Fruit fly (Drosophila melanogaster) whole organism, embryonic: Measurements from ENCODE around the gene CG17108.

Source experiments
- Ada2b ChIP-seq: fragments of 200-800 bp; sonication (Bioruptor generic); IDR thresholded peaks from 2 replicates; pipeline ENCODE4 v1.3.6; 2022; ENCODE audit warnings: missing biosample characterization, missing genetic modification characterization
- Atf6 ChIP-seq: fragments of 200-800 bp; sonication (Bioruptor generic); IDR thresholded peaks from 2 replicates; pipeline ENCODE4 v1.3.6; 2022; ENCODE audit warnings: missing biosample characterization, missing genetic modification characterization
- B-H2 ChIP-seq: fragments of 200-800 bp; sonication (Bioruptor generic); optimal IDR thresholded peaks from 2 replicates; lab custom pipeline; 2018; ENCODE audit warnings: missing biosample characterization, mild to moderate bottlenecking, missing genetic modification characterization
- Bdp1 ChIP-seq: fragments of 200-800 bp; sonication (Bioruptor generic); optimal IDR thresholded peaks from 3 replicates; lab custom pipeline; 2016; ENCODE audit warnings: missing biosample characterization, missing genetic modification characterization
- BtbVII ChIP-seq: fragments of 200-800 bp; sonication (Bioruptor generic); optimal IDR thresholded peaks from 3 replicates; lab custom pipeline; 2017; ENCODE audit warnings: missing biosample characterization, mild to moderate bottlenecking, missing genetic modification characterization
- CG10274 ChIP-seq: fragments of 200-800 bp; sonication (Bioruptor generic); optimal IDR thresholded peaks from 3 replicates; lab custom pipeline; 2017; ENCODE audit warnings: missing biosample characterization, mild to moderate bottlenecking, missing genetic modification characterization
- CG11085 ChIP-seq: fragments of 200-800 bp; sonication (Bioruptor generic); IDR thresholded peaks from 2 replicates; pipeline ENCODE4 v1.3.6; 2022; ENCODE audit warnings: missing biosample characterization, missing genetic modification characterization
- CG13424 ChIP-seq: fragments of 200-800 bp; sonication (Bioruptor generic); optimal IDR thresholded peaks from 2 replicates; lab custom pipeline; 2019; ENCODE audit warnings: missing biosample characterization, mild to moderate bottlenecking, missing genetic modification characterization, moderate library complexity
- CG14050 ChIP-seq: fragments of 200-800 bp; sonication (Bioruptor generic); IDR thresholded peaks from 3 replicates; pipeline ENCODE4 v1.3.6; 2022; ENCODE audit warnings: missing biosample characterization, missing genetic modification characterization
- CG14441 ChIP-seq: fragments of 200-800 bp; sonication (Bioruptor generic); IDR thresholded peaks from 2 replicates; pipeline ENCODE4 v1.3.6; 2022; ENCODE audit warnings: missing biosample characterization, missing genetic modification characterization
- CG15011 ChIP-seq: fragments of 200-800 bp; sonication (Bioruptor generic); optimal IDR thresholded peaks from 3 replicates; lab custom pipeline; 2018; ENCODE audit warnings: missing biosample characterization, mild to moderate bottlenecking, missing genetic modification characterization
- CG15514 ChIP-seq: fragments of 200-800 bp; sonication (Bioruptor generic); optimal IDR thresholded peaks from 3 replicates; lab custom pipeline; 2017; ENCODE audit warnings: missing biosample characterization, missing genetic modification characterization, mild to moderate bottlenecking, moderate library complexity, missing genetic modification reagents
- CG2120 ChIP-seq: fragments of 200-800 bp; sonication (Bioruptor generic); optimal IDR thresholded peaks from 3 replicates; lab custom pipeline; 2016; ENCODE audit warnings: missing biosample characterization, missing genetic modification characterization
- CG34422 ChIP-seq: fragments of 200-800 bp; sonication (Bioruptor generic); IDR thresholded peaks from 3 replicates; pipeline ENCODE4 v1.3.6; 2022; ENCODE audit warnings: missing biosample characterization, missing genetic modification characterization
- CG6175 ChIP-seq: fragments of 200-800 bp; sonication (Bioruptor generic); IDR thresholded peaks from 3 replicates; pipeline ENCODE4 v1.3.6; 2022; ENCODE audit warnings: missing biosample characterization, missing genetic modification characterization
- CG6654 ChIP-seq: fragments of 200-800 bp; sonication (Bioruptor generic); optimal IDR thresholded peaks from 2 replicates; lab custom pipeline; 2017; ENCODE audit warnings: missing biosample characterization, mild to moderate bottlenecking, missing genetic modification characterization
- CG7786 ChIP-seq: fragments of 200-800 bp; sonication (Bioruptor generic); optimal IDR thresholded peaks from 2 replicates; lab custom pipeline; 2016; ENCODE audit warnings: missing biosample characterization, missing genetic modification characterization
- CG8924 ChIP-seq: fragments of 200-800 bp; optimal IDR thresholded peaks from 3 replicates; lab custom pipeline; 2019; ENCODE audit warnings: missing biosample characterization, mild to moderate bottlenecking, missing genetic modification characterization, moderate library complexity
- CG9797 ChIP-seq: fragments of 200-800 bp; sonication (Bioruptor generic); optimal IDR thresholded peaks from 3 replicates; lab custom pipeline; 2018; ENCODE audit warnings: missing biosample characterization, mild to moderate bottlenecking, missing genetic modification characterization
- CG9876 ChIP-seq: fragments of 200-800 bp; sonication (Bioruptor generic); optimal IDR thresholded peaks from 2 replicates; lab custom pipeline; 2016; ENCODE audit warnings: missing biosample characterization, missing genetic modification characterization
- Dll ChIP-seq: fragments of 200-800 bp; sonication (Bioruptor generic); IDR thresholded peaks from 4 replicates; pipeline ENCODE4 v1.3.6; 2022; ENCODE audit warnings: missing biosample characterization, missing genetic modification characterization; ENCODE audit not compliant: partially characterized antibody
- Dp ChIP-seq: fragments of 200-800 bp; sonication (Bioruptor generic); optimal IDR thresholded peaks from 2 replicates; lab custom pipeline; 2018; ENCODE audit warnings: missing biosample characterization, mild to moderate bottlenecking, missing genetic modification characterization, moderate library complexity
- Fer3 ChIP-seq: fragments of 200-800 bp; sonication (Bioruptor generic); optimal IDR thresholded peaks from 2 replicates; lab custom pipeline; 2018; ENCODE audit warnings: missing biosample characterization, mild to moderate bottlenecking, missing genetic modification characterization, moderate library complexity
- HLH54F ChIP-seq: fragments of 200-800 bp; sonication (Bioruptor generic); optimal IDR thresholded peaks from 3 replicates; lab custom pipeline; 2016; ENCODE audit warnings: missing biosample characterization, missing genetic modification characterization
- Hr3 ChIP-seq: fragments of 200-800 bp; sonication (Bioruptor generic); optimal IDR thresholded peaks from 3 replicates; lab custom pipeline; 2016; ENCODE audit warnings: missing biosample characterization, missing genetic modification characterization
- Jarid2 ChIP-seq: fragments of 200-800 bp; sonication (Bioruptor generic); optimal IDR thresholded peaks from 3 replicates; lab custom pipeline; 2017; ENCODE audit warnings: mild to moderate bottlenecking, missing biosample characterization, missing genetic modification reagents, missing genetic modification characterization
- Lhr ChIP-seq: fragments of 200-800 bp; sonication (Bioruptor generic); optimal IDR thresholded peaks from 3 replicates; lab custom pipeline; 2017; ENCODE audit warnings: mild to moderate bottlenecking, missing biosample characterization, missing genetic modification reagents, missing genetic modification characterization
- Meics ChIP-seq: fragments of 200-800 bp; sonication (Bioruptor generic); optimal IDR thresholded peaks from 2 replicates; lab custom pipeline; 2017; ENCODE audit warnings: missing biosample characterization, mild to moderate bottlenecking, missing genetic modification characterization
- Mes4 ChIP-seq: fragments of 200-800 bp; sonication (Bioruptor generic); optimal IDR thresholded peaks from 2 replicates; lab custom pipeline; 2016; ENCODE audit warnings: missing biosample characterization, missing genetic modification characterization
- Ssrp ChIP-seq: fragments of 200-800 bp; sonication (Bioruptor generic); optimal IDR thresholded peaks from 2 replicates; lab custom pipeline; 2018; ENCODE audit warnings: missing biosample characterization, mild to moderate bottlenecking, missing genetic modification characterization, moderate library complexity
- Trl ChIP-seq, 3 experiments: fragments of >200 bp in 2 of 3; fragments of 200-800 bp in 1 of 3; sonication (Bioruptor generic) in 1 of 3; optimal IDR thresholded peaks; 2 replicates in 1 of 3; 3 replicates in 2 of 3; lab custom pipeline; 2016 to 2017; ENCODE audit warnings: missing biosample characterization in 1 of 3, missing genetic modification characterization in 1 of 3
- ab ChIP-seq: fragments of 200-800 bp; sonication (Bioruptor generic); optimal IDR thresholded peaks from 2 replicates; lab custom pipeline; 2016; ENCODE audit warnings: missing biosample characterization, missing genetic modification characterization
- az2 ChIP-seq: fragments of 200-800 bp; sonication (Bioruptor generic); optimal IDR thresholded peaks from 3 replicates; lab custom pipeline; 2016; ENCODE audit warnings: missing biosample characterization, missing genetic modification characterization
- caup ChIP-seq: fragments of 200-800 bp; sonication (Bioruptor generic); optimal IDR thresholded peaks from 3 replicates; lab custom pipeline; 2017; ENCODE audit warnings: missing biosample characterization, mild to moderate bottlenecking, missing genetic modification characterization, moderate library complexity; ENCODE audit not compliant: severe bottlenecking
- crc ChIP-seq: fragments of 200-800 bp; sonication (Bioruptor generic); optimal IDR thresholded peaks from 2 replicates; lab custom pipeline; 2016; ENCODE audit warnings: missing biosample characterization, missing genetic modification characterization
- cwo ChIP-seq: fragments of 200-800 bp; sonication (Bioruptor generic); optimal IDR thresholded peaks from 3 replicates; lab custom pipeline; 2017; ENCODE audit warnings: missing biosample characterization, missing genetic modification characterization, mild to moderate bottlenecking, moderate library complexity, missing genetic modification reagents
- ems ChIP-seq: fragments of 200-800 bp; sonication (Bioruptor generic); optimal IDR thresholded peaks from 3 replicates; lab custom pipeline; 2016; ENCODE audit warnings: missing biosample characterization, missing genetic modification characterization
- fu2 ChIP-seq: fragments of 200-800 bp; sonication (Bioruptor generic); optimal IDR thresholded peaks from 2 replicates; lab custom pipeline; 2016; ENCODE audit warnings: missing biosample characterization, missing genetic modification characterization
- ind ChIP-seq: fragments of 200-800 bp; sonication (Bioruptor generic); optimal IDR thresholded peaks from 3 replicates; lab custom pipeline; 2016; ENCODE audit warnings: missing biosample characterization, missing genetic modification characterization
- jing ChIP-seq: fragments of 200-800 bp; sonication (Bioruptor generic); optimal IDR thresholded peaks from 2 replicates; lab custom pipeline; 2018; ENCODE audit warnings: missing biosample characterization, mild to moderate bottlenecking, missing genetic modification characterization
- lola ChIP-seq, 3 experiments: fragments of >200 bp in 2 of 3; fragments of 200-800 bp in 1 of 3; sonication (Bioruptor generic) in 1 of 3; optimal IDR thresholded peaks; 2 replicates each; lab custom pipeline; 2017 to 2019; ENCODE audit warnings: missing biosample characterization in 3 of 3, missing genetic modification characterization in 3 of 3, mild to moderate bottlenecking in 1 of 3, moderate library complexity in 1 of 3
- org-1 ChIP-seq: fragments of 200-800 bp; sonication (Bioruptor generic); optimal IDR thresholded peaks from 2 replicates; lab custom pipeline; 2017; ENCODE audit warnings: missing biosample characterization, missing genetic modification characterization
- phol ChIP-seq: fragments of 200-800 bp; sonication (Bioruptor generic); optimal IDR thresholded peaks from 3 replicates; lab custom pipeline; 2018; ENCODE audit warnings: missing biosample characterization, mild to moderate bottlenecking, missing genetic modification characterization, moderate library complexity
- pita ChIP-seq: fragments of 200-800 bp; sonication (Bioruptor generic); optimal IDR thresholded peaks from 2 replicates; lab custom pipeline; 2017; ENCODE audit warnings: missing biosample characterization, mild to moderate bottlenecking, missing genetic modification characterization
- sr ChIP-seq: fragments of 200-800 bp; sonication (Bioruptor generic); IDR thresholded peaks from 3 replicates; pipeline ENCODE4 v1.3.6; 2022; ENCODE audit warnings: missing biosample characterization, missing genetic modification characterization
- toy ChIP-seq: fragments of 200-800 bp; sonication (Bioruptor generic); IDR thresholded peaks from 2 replicates; pipeline ENCODE4 v1.3.6; 2022; ENCODE audit warnings: missing biosample characterization, missing genetic modification characterization
- trh ChIP-seq: fragments of 200-800 bp; sonication (Bioruptor generic); optimal IDR thresholded peaks from 2 replicates; lab custom pipeline; 2016; ENCODE audit warnings: missing biosample characterization, missing genetic modification characterization
- tx ChIP-seq: fragments of 200-800 bp; sonication (Bioruptor generic); optimal IDR thresholded peaks from 2 replicates; lab custom pipeline; 2016; ENCODE audit warnings: missing biosample characterization, missing genetic modification characterization
- wdn ChIP-seq: fragments of 200-800 bp; sonication (Bioruptor generic); IDR thresholded peaks from 2 replicates; pipeline ENCODE4 v1.3.6; 2022; ENCODE audit warnings: missing biosample characterization, missing genetic modification characterization
- zf30C ChIP-seq: fragments of 200-800 bp; sonication (Bioruptor generic); optimal IDR thresholded peaks from 3 replicates; lab custom pipeline; 2018; ENCODE audit warnings: missing biosample characterization, mild to moderate bottlenecking, missing genetic modification characterization
- zfh1 ChIP-seq: fragments of 200-800 bp; sonication (Bioruptor generic); IDR thresholded peaks from 3 replicates; pipeline ENCODE4 v1.3.6; 2022; ENCODE audit warnings: missing biosample characterization, missing genetic modification characterization

CG17108 gene

DNA sequence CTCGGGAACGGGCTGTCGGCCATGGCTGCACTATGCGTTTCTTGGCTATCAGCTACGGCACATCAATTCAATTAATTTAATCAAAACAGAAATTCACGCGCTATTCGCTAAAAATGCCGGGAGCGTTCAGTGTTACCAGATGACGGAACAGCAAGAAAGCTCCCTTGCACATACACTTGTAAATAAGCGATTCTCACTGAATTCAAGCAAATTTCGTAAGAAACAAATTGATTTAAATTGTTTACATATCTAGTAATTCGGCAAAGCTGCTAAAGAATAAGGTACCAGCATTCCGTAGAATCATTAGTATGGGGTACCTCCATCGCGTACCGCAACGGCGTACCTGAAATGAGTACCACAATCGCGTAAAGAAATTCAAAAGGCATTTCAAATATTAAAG is 42.0 kb upstream of the CG17108 start, which contains the start of gene Nup107 (continued):
- no peak for TF ChIP-seq tx
- TF ChIP-seq CG10274, result no peak
- no peak for TF ChIP-seq jing
- TF ChIP-seq CG9876 (GFP tag; lab: Kevin White, UChicago), result no peak
- no peak for TF ChIP-seq CG8924 (tag; lab: Kevin White, UChicago)
- TF ChIP-seq cwo (GFP tag; lab: Kevin White, UChicago), result no peak
- peak; percentile 42 for TF ChIP-seq CG13424 (tag; lab: Kevin White, UChicago)
- TF ChIP-seq Hr3 (GFP tag; lab: Kevin White, UChicago), result no peak
- TF ChIP-seq org-1 (GFP tag; lab: Kevin White, UChicago), result no peak
- TF ChIP-seq CG15514 (GFP tag; lab: Kevin White, UChicago), result peak; percentile 49
- TF ChIP-seq CG9797 (GFP tag; lab: Kevin White, UChicago), result peak; percentile 68
- TF ChIP-seq caup (GFP tag; lab: Kevin White, UChicago), result no peak
- TF ChIP-seq wdn (GFP tag; lab: Robert Waterston, UW), result no peak
- TF ChIP-seq ems, result no peak
- no peak for TF ChIP-seq CG14050 (GFP tag; lab: Robert Waterston, UW)
- TF ChIP-seq ab (GFP tag; lab: Kevin White, UChicago), result no peak
- no peak for TF ChIP-seq B-H2 (GFP tag; lab: Kevin White, UChicago)
- TF ChIP-seq az2 (GFP tag; lab: Kevin White, UChicago), result no peak
- TF ChIP-seq Ssrp, result no peak
- no peak for TF ChIP-seq sr (GFP tag; lab: Robert Waterston, UW)
- no peak for TF ChIP-seq Bdp1 (GFP tag; lab: Kevin White, UChicago)
- TF ChIP-seq CG2120 (GFP tag; lab: Kevin White, UChicago), result peak; percentile 38
- TF ChIP-seq CG11085 (GFP tag; lab: Robert Waterston, UW), result no peak
- no peak for TF ChIP-seq crc (GFP tag; lab: Kevin White, UChicago)
- TF ChIP-seq CG34422 (GFP tag; lab: Robert Waterston, UW), result peak; percentile 43; the same call in 1 of the 3 replicates
- no peak for TF ChIP-seq CG6175 (GFP tag; lab: Robert Waterston, UW)
- TF ChIP-seq BtbVII (GFP tag; lab: Kevin White, UChicago), result no peak
- no peak for TF ChIP-seq zf30C (GFP tag; lab: Kevin White, UChicago)
- peak; percentile 1 for TF ChIP-seq CG7786
- no peak for TF ChIP-seq Atf6 (GFP tag; lab: Robert Waterston, UW)
- no peak for TF ChIP-seq Fer3 (tag; lab: Kevin White, UChicago)
- no peak for TF ChIP-seq Mes4 (GFP tag; lab: Kevin White, UChicago)
- no peak for TF ChIP-seq CG15011 (GFP tag; lab: Kevin White, UChicago)
- peak; percentile 61 for TF ChIP-seq Dp
- TF ChIP-seq Ada2b (GFP tag; lab: Robert Waterston, UW), result no peak
- TF ChIP-seq toy (GFP tag; lab: Robert Waterston, UW), result no peak
- no peak for TF ChIP-seq Trl (optimal IDR thresholded peaks at IDR 0.05; lab: Kevin White, UChicago)
- peak; percentile 26 for TF ChIP-seq Trl (GFP tag; optimal IDR thresholded peaks at IDR 0.05; lab: Kevin White, UChicago)
- TF ChIP-seq HLH54F (GFP tag; lab: Kevin White, UChicago), result no peak
- peak; percentile 62 for TF ChIP-seq phol (tag; lab: Kevin White, UChicago)
- TF ChIP-seq trh (GFP tag; lab: Kevin White, UChicago), result no peak
- peak in 1 of 3 experiments; percentile 2 for TF ChIP-seq lola (GFP tag; optimal IDR thresholded peaks at IDR 0.05; lab: Kevin White, UChicago)
- TF ChIP-seq Lhr (GFP tag; lab: Kevin White, UChicago), result no peak
- TF ChIP-seq ind (GFP tag; lab: Kevin White, UChicago), result no peak
- 0 out of 2 replicates have a peak, but pooled peaks have one; percentile 15 for TF ChIP-seq CG14441 (GFP tag; lab: Robert Waterston, UW)
- TF ChIP-seq Dll, result no peak
- no peak for TF ChIP-seq fu2 (GFP tag; lab: Kevin White, UChicago)
- no peak for TF ChIP-seq pita (GFP tag; lab: Kevin White, UChicago)
- no peak for TF ChIP-seq Jarid2 (GFP tag; lab: Kevin White, UChicago)
- TF ChIP-seq CG6654 (GFP tag; lab: Kevin White, UChicago), result no peak
- no peak for TF ChIP-seq zfh1 (GFP tag; lab: Robert Waterston, UW)
- TF ChIP-seq Meics (GFP tag; lab: Kevin White, UChicago), result no peak
